Comparison of ENCODE assay signal across 1 fruit fly cellular context in genomic region chr3R:29983073-29983544, dm6.
A peak's percentile ranks its signal among the peaks of the same experiment; 100 is the strongest.
TF ChIP-seq lines count a peak whose summit lies in the region.

TSS of gene CG7896 (plus strand) at chr3R:29983426.

TF ChIP-seq in whole organism, embryonic, 481 proteins besides CTCF, POLR2A, EP300 and RAD21 (continued from another document and continues in another):
- TF ChIP-seq tin (GFP tag; optimal IDR thresholded peaks at IDR 0.05; lab: Kevin White, UChicago) (peak; percentile 62), crc (GFP tag; optimal IDR thresholded peaks at IDR 0.05; lab: Kevin White, UChicago) (no peak), prd (optimal IDR thresholded peaks at IDR 0.05; lab: Kevin White, UChicago) (no peak), prd (GFP tag; IDR thresholded peaks at IDR 0.05; lab: Robert Waterston, UW) (peak; percentile 85), bab2 (GFP tag; optimal IDR thresholded peaks at IDR 0.05; lab: Kevin White, UChicago) (peak; percentile 20), vvl (GFP tag; IDR thresholded peaks at IDR 0.05; lab: Robert Waterston, UW) (peak; percentile 90), CG33557 (GFP tag; optimal IDR thresholded peaks at IDR 0.05; lab: Kevin White, UChicago) (peak; percentile 61), bcd (GFP tag; optimal IDR thresholded peaks at IDR 0.05; lab: Kevin White, UChicago) (peak; percentile 74), ara (GFP tag; IDR thresholded peaks at IDR 0.05; lab: Robert Waterston, UW) (peak; percentile 68), Myb (GFP tag; optimal IDR thresholded peaks at IDR 0.05; lab: Kevin White, UChicago) (no peak), CG14667 (GFP tag; IDR thresholded peaks at IDR 0.05; lab: Robert Waterston, UW) (peak; percentile 66; the same call in 1 of the 2 replicates), Dp (GFP tag; optimal IDR thresholded peaks at IDR 0.05; lab: Kevin White, UChicago) (no peak), CG11247 (GFP tag; IDR thresholded peaks at IDR 0.05; lab: Robert Waterston, UW) (peak; percentile 60; the same call in 1 of the 2 replicates), gsb (GFP tag; IDR thresholded peaks at IDR 0.05; lab: Robert Waterston, UW) (peak; percentile 71; the same call in 1 of the 2 replicates), Fer3 (tag; optimal IDR thresholded peaks at IDR 0.05; lab: Kevin White, UChicago) (peak; percentile 56), croc (GFP tag; conservative IDR thresholded peaks at IDR 0.05; lab: Robert Waterston, UW) (peak; percentile 76), ash1 (GFP tag; optimal IDR thresholded peaks at IDR 0.05; lab: Kevin White, UChicago) (no peak), crol (GFP tag; IDR thresholded peaks at IDR 0.05; lab: Robert Waterston, UW) (0 out of 2 replicates have a peak, but pooled peaks have one; percentile 28), Xbp1 (GFP tag; optimal IDR thresholded peaks at IDR 0.05; lab: Kevin White, UChicago) (peak; percentile 64), CG17385 (GFP tag; optimal IDR thresholded peaks at IDR 0.05; lab: Kevin White, UChicago) (peak; percentile 66), CG2120 (GFP tag; optimal IDR thresholded peaks at IDR 0.05; lab: Kevin White, UChicago) (peak; percentile 68), dimm (GFP tag; IDR thresholded peaks at IDR 0.05; lab: Robert Waterston, UW) (0 out of 2 replicates have a peak, but pooled peaks have one; percentile 25), sim (GFP tag; IDR thresholded peaks at IDR 0.05; lab: Robert Waterston, UW) (no peak), CG5245 (GFP tag; optimal IDR thresholded peaks at IDR 0.05; lab: Kevin White, UChicago) (peak; percentile 40), Bdp1 (GFP tag; optimal IDR thresholded peaks at IDR 0.05; lab: Kevin White, UChicago) (no peak), CG7839 (tag; optimal IDR thresholded peaks at IDR 0.05; lab: Kevin White, UChicago) (peak; percentile 71), CG10565 (GFP tag; optimal IDR thresholded peaks at IDR 0.05; lab: Kevin White, UChicago) (no peak), CG10366 (GFP tag; IDR thresholded peaks at IDR 0.05; lab: Robert Waterston, UW) (peak; percentile 73), CG8290 (GFP tag; optimal IDR thresholded peaks at IDR 0.05; lab: Kevin White, UChicago) (peak; percentile 47), CG8290 (tag; optimal IDR thresholded peaks at IDR 0.05; lab: Kevin White, UChicago) (peak in 1 of 2 experiments; percentile 8), bsh (GFP tag; optimal IDR thresholded peaks at IDR 0.05; lab: Kevin White, UChicago) (peak; percentile 5 to 64), Awh (GFP tag; IDR thresholded peaks at IDR 0.05; lab: Robert Waterston, UW) (peak; percentile 66), HLH3B (GFP tag; IDR thresholded peaks at IDR 0.05; lab: Robert Waterston, UW) (peak; percentile 76), pan (optimal IDR thresholded peaks at IDR 0.05; lab: Kevin White, UChicago) (no peak), pan (GFP tag; optimal IDR thresholded peaks at IDR 0.05 in 1 of 2, IDR thresholded peaks at IDR 0.05 in 1 of 2) (peak in 1 of 2 experiments; percentile 80), Xrp1 (GFP tag; IDR thresholded peaks at IDR 0.05; lab: Robert Waterston, UW) (peak; percentile 90), usp (GFP tag; optimal IDR thresholded peaks at IDR 0.05; lab: Kevin White, UChicago) (no peak), CG7987 (GFP tag; optimal IDR thresholded peaks at IDR 0.05; lab: Kevin White, UChicago) (no peak), fd102C (GFP tag; optimal IDR thresholded peaks at IDR 0.05; lab: Kevin White, UChicago) (no peak), CG4854 (GFP tag; optimal IDR thresholded peaks at IDR 0.05; lab: Kevin White, UChicago) (no peak), z (GFP tag; IDR thresholded peaks at IDR 0.05; lab: Robert Waterston, UW) (no peak), CG8281 (tag; optimal IDR thresholded peaks at IDR 0.05; lab: Kevin White, UChicago) (peak; percentile 29), CG34224 (GFP tag; IDR thresholded peaks at IDR 0.05; lab: Robert Waterston, UW; ENCODE audit: partially characterized antibody) (no peak), pita (GFP tag; optimal IDR thresholded peaks at IDR 0.05; lab: Kevin White, UChicago) (no peak), CG17359 (tag; optimal IDR thresholded peaks at IDR 0.05; lab: Kevin White, UChicago) (peak; percentile 48), cg (GFP tag; optimal IDR thresholded peaks at IDR 0.05; lab: Kevin White, UChicago) (no peak), gcm (GFP tag; optimal IDR thresholded peaks at IDR 0.05; lab: Kevin White, UChicago) (peak; percentile 67), jigr1 (GFP tag; IDR thresholded peaks at IDR 0.05; lab: Robert Waterston, UW) (peak; percentile 65; the same call in 1 of the 3 replicates), tll (GFP tag; optimal IDR thresholded peaks at IDR 0.05; lab: Kevin White, UChicago) (no peak), Drgx (GFP tag; IDR thresholded peaks at IDR 0.05; lab: Robert Waterston, UW) (peak; percentile 90), CG11398 (GFP tag; optimal IDR thresholded peaks at IDR 0.05; lab: Kevin White, UChicago) (no peak), pb (GFP tag; optimal IDR thresholded peaks at IDR 0.05; lab: Kevin White, UChicago) (peak; percentile 10), CG10321 (GFP tag; IDR thresholded peaks at IDR 0.05; lab: Robert Waterston, UW) (0 out of 2 replicates have a peak, but pooled peaks have one; percentile 5), CG12942 (GFP tag; optimal IDR thresholded peaks at IDR 0.05; lab: Kevin White, UChicago) (peak; percentile 38), danr (GFP tag; IDR thresholded peaks at IDR 0.05; lab: Robert Waterston, UW) (peak; percentile 73), CG15073 (GFP tag; optimal IDR thresholded peaks at IDR 0.05; lab: Kevin White, UChicago) (no peak), klu (GFP tag; IDR thresholded peaks at IDR 0.05; lab: Robert Waterston, UW) (0 out of 2 replicates have a peak, but pooled peaks have one; percentile 37), E2f2 (GFP tag; IDR thresholded peaks at IDR 0.05; lab: Robert Waterston, UW) (peak; percentile 55; the same call in 1 of the 2 replicates), CG18476 (GFP tag; optimal IDR thresholded peaks at IDR 0.05; lab: Kevin White, UChicago) (peak; percentile 11), Usf (GFP tag; optimal IDR thresholded peaks at IDR 0.05; lab: Kevin White, UChicago) (peak; percentile 41), slp2 (GFP tag; optimal IDR thresholded peaks at IDR 0.05; lab: Kevin White, UChicago) (peak; percentile 35), zf30C (GFP tag; optimal IDR thresholded peaks at IDR 0.05; lab: Kevin White, UChicago) (peak; percentile 75), BtbVII (GFP tag; optimal IDR thresholded peaks at IDR 0.05; lab: Kevin White, UChicago) (peak; percentile 48), CG4328 (GFP tag; optimal IDR thresholded peaks at IDR 0.05; lab: Kevin White, UChicago) (peak; percentile 43), CG13424 (tag; optimal IDR thresholded peaks at IDR 0.05; lab: Kevin White, UChicago) (peak; percentile 80), Dek (tag; optimal IDR thresholded peaks at IDR 0.05; lab: Kevin White, UChicago) (peak; percentile 24), E2f1 (GFP tag; IDR thresholded peaks at IDR 0.05; lab: Robert Waterston, UW) (peak; percentile 76), CG14441 (GFP tag; IDR thresholded peaks at IDR 0.05; lab: Robert Waterston, UW) (peak; percentile 81), bigmax (GFP tag; optimal IDR thresholded peaks at IDR 0.05; lab: Kevin White, UChicago) (no peak), CG11093 (GFP tag; IDR thresholded peaks at IDR 0.05; lab: Robert Waterston, UW) (peak; percentile 78), D19A (tag; optimal IDR thresholded peaks at IDR 0.05; lab: Kevin White, UChicago) (no peak), Dref (GFP tag; IDR thresholded peaks at IDR 0.05; lab: Robert Waterston, UW) (no peak), disco-r (GFP tag; optimal IDR thresholded peaks at IDR 0.05; lab: Kevin White, UChicago) (no peak), Nf-YC (tag; optimal IDR thresholded peaks at IDR 0.05; lab: Kevin White, UChicago) (peak; percentile 70), Gsc (GFP tag; IDR thresholded peaks at IDR 0.05; lab: Robert Waterston, UW) (peak; percentile 62), eyg (GFP tag; optimal IDR thresholded peaks at IDR 0.05; lab: Kevin White, UChicago) (no peak), CrebB (tag; optimal IDR thresholded peaks at IDR 0.05; lab: Kevin White, UChicago) (no peak), MTF-1 (GFP tag; optimal IDR thresholded peaks at IDR 0.05; lab: Kevin White, UChicago; ENCODE audit: borderline replicate concordance) (no peak), stc (GFP tag; IDR thresholded peaks at IDR 0.05; lab: Robert Waterston, UW) (peak; percentile 80), CG6813 (GFP tag; optimal IDR thresholded peaks at IDR 0.05; lab: Kevin White, UChicago) (peak; percentile 48), salm (tag; optimal IDR thresholded peaks at IDR 0.05; lab: Kevin White, UChicago) (no peak), CG33213 (GFP tag; optimal IDR thresholded peaks at IDR 0.05; lab: Kevin White, UChicago) (no peak), Kr (GFP tag; optimal IDR thresholded peaks at IDR 0.05; lab: Kevin White, UChicago) (no peak), slbo (GFP tag; IDR thresholded peaks at IDR 0.05; lab: Robert Waterston, UW) (peak; percentile 84), CG34422 (GFP tag; IDR thresholded peaks at IDR 0.05; lab: Robert Waterston, UW) (peak; percentile 71; the same call in 2 of the 3 replicates), pnt (GFP tag; optimal IDR thresholded peaks at IDR 0.05; lab: Kevin White, UChicago) (no peak), CG7786 (GFP tag; optimal IDR thresholded peaks at IDR 0.05; lab: Kevin White, UChicago) (no peak), CG12659 (GFP tag; optimal IDR thresholded peaks at IDR 0.05; lab: Kevin White, UChicago) (peak; percentile 61), abd-A (tag; optimal IDR thresholded peaks at IDR 0.05; lab: Kevin White, UChicago) (no peak), lov (optimal IDR thresholded peaks at IDR 0.05; lab: Kevin White, UChicago) (no peak), lov (GFP tag; IDR thresholded peaks at IDR 0.05; lab: Robert Waterston, UW) (0 out of 3 replicates have a peak, but pooled peaks have one; percentile 61), tgo (GFP tag; IDR thresholded peaks at IDR 0.05; lab: Robert Waterston, UW) (peak; percentile 88), CG8478 (optimal IDR thresholded peaks at IDR 0.05; lab: Kevin White, UChicago) (no peak), CG6175 (GFP tag; IDR thresholded peaks at IDR 0.05; lab: Robert Waterston, UW) (peak; percentile 69; the same call in 1 of the 3 replicates), ewg (GFP tag; optimal IDR thresholded peaks at IDR 0.05; lab: Kevin White, UChicago) (peak; percentile 39), Fer2 (tag; optimal IDR thresholded peaks at IDR 0.05; lab: Kevin White, UChicago) (peak; percentile 22), CG1602 (GFP tag; optimal IDR thresholded peaks at IDR 0.05; lab: Kevin White, UChicago) (peak; percentile 63), CG14710 (tag; optimal IDR thresholded peaks at IDR 0.05; lab: Kevin White, UChicago) (peak; percentile 59), CG11504 (tag; optimal IDR thresholded peaks at IDR 0.05; lab: Kevin White, UChicago) (no peak), az2 (GFP tag; optimal IDR thresholded peaks at IDR 0.05; lab: Kevin White, UChicago) (peak; percentile 69), jumu (GFP tag; optimal IDR thresholded peaks at IDR 0.05; lab: Kevin White, UChicago) (no peak), CG30431 (GFP tag; optimal IDR thresholded peaks at IDR 0.05; lab: Kevin White, UChicago) (peak; percentile 20), Pdp1 (GFP tag; optimal IDR thresholded peaks at IDR 0.05; lab: Kevin White, UChicago) (peak; percentile 15 to 17), stwl (tag; optimal IDR thresholded peaks at IDR 0.05; lab: Kevin White, UChicago) (no peak), Rx (GFP tag; IDR thresholded peaks at IDR 0.05; lab: Robert Waterston, UW) (peak; percentile 54; the same call in 1 of the 2 replicates), CG2199 (GFP tag; IDR thresholded peaks at IDR 0.05; lab: Robert Waterston, UW) (no peak), CG12299 (tag; optimal IDR thresholded peaks at IDR 0.05; lab: Kevin White, UChicago) (no peak), CG31388 (GFP tag; optimal IDR thresholded peaks at IDR 0.05; lab: Kevin White, UChicago) (no peak), MBD-R2 (GFP tag; IDR thresholded peaks at IDR 0.05; lab: Robert Waterston, UW) (peak; percentile 51; the same call in 1 of the 2 replicates), CG7928 (GFP tag; optimal IDR thresholded peaks at IDR 0.05; lab: Kevin White, UChicago) (no peak), fd96Cb (tag; optimal IDR thresholded peaks at IDR 0.05; lab: Kevin White, UChicago) (peak; percentile 59), ab (GFP tag; optimal IDR thresholded peaks at IDR 0.05; lab: Kevin White, UChicago) (no peak), CG1647 (GFP tag; optimal IDR thresholded peaks at IDR 0.05; lab: Kevin White, UChicago) (no peak), dmrt99B (tag; optimal IDR thresholded peaks at IDR 0.05; lab: Kevin White, UChicago) (peak; percentile 75), p53 (GFP tag; optimal IDR thresholded peaks at IDR 0.05; lab: Kevin White, UChicago) (no peak), CG12104 (GFP tag; optimal IDR thresholded peaks at IDR 0.05; lab: Kevin White, UChicago) (peak; percentile 22), Sox100B (GFP tag; optimal IDR thresholded peaks at IDR 0.05; lab: Kevin White, UChicago) (peak; percentile 75), CG11696 (GFP tag; IDR thresholded peaks at IDR 0.05; lab: Robert Waterston, UW) (no peak), CG15269 (tag; optimal IDR thresholded peaks at IDR 0.05; lab: Kevin White, UChicago) (peak; percentile 74), run (tag; optimal IDR thresholded peaks at IDR 0.05; lab: Kevin White, UChicago) (no peak), NC2α (GFP tag; optimal IDR thresholded peaks at IDR 0.05; lab: Kevin White, UChicago) (no peak), CG3847 (GFP tag; IDR thresholded peaks at IDR 0.05; lab: Robert Waterston, UW) (peak; percentile 75), gsb-n (tag; optimal IDR thresholded peaks at IDR 0.05; lab: Kevin White, UChicago) (peak; percentile 12), Atf3 (GFP tag; optimal IDR thresholded peaks at IDR 0.05; lab: Kevin White, UChicago) (no peak), Spps (tag; optimal IDR thresholded peaks at IDR 0.05; lab: Kevin White, UChicago) (peak; percentile 10), cato (GFP tag; optimal IDR thresholded peaks at IDR 0.05; lab: Kevin White, UChicago; ENCODE audit: borderline replicate concordance) (no peak), chinmo (GFP tag; IDR thresholded peaks at IDR 0.05; lab: Robert Waterston, UW; ENCODE audit: partially characterized antibody) (peak; percentile 86; the same call in 3 of the 4 replicates), CG16815 (GFP tag; optimal IDR thresholded peaks at IDR 0.05; lab: Kevin White, UChicago) (peak; percentile 21), CG10209 (GFP tag; optimal IDR thresholded peaks at IDR 0.05; lab: Kevin White, UChicago) (peak; percentile 64), Blimp-1 (GFP tag; optimal IDR thresholded peaks at IDR 0.05; lab: Kevin White, UChicago) (peak; percentile 69), CG3163 (GFP tag; optimal IDR thresholded peaks at IDR 0.05; lab: Kevin White, UChicago) (no peak), vfl (GFP tag; optimal IDR thresholded peaks at IDR 0.05; lab: Kevin White, UChicago) (no peak)
